Fruit fly (Drosophila melanogaster): Measurements from ENCODE around the gene CG11889.

DNA sequence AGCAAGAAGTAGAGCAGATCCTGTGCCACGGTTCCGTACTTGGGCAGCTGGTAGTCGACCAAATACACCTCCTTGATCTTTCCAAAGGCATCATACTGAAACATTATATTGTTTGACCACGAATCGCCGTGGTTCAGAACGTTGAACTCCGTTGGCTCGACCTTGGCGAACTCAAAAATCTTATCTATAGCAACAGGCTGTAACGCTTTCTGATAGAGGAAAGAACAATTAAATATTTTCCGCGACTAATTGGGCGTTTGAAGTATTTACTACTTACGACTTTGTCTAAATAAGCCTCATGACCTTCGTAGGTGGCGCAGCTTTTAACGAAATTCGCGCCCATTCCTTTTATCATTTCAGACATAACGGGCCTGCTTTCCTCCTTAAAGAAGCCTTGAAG is 51.7 kb downstream of the CG11889 start:
- TF ChIP-seq pum (GFP tag; optimal IDR thresholded peaks at IDR 0.05) (no peak), Sox102F (GFP tag; optimal IDR thresholded peaks at IDR 0.05) (no peak), gcm (GFP tag; optimal IDR thresholded peaks at IDR 0.05) (no peak), ttk (GFP tag; IDR thresholded peaks at IDR 0.05) (no peak), CG16815 (GFP tag; optimal IDR thresholded peaks at IDR 0.05) (no peak), sna (GFP tag; IDR thresholded peaks at IDR 0.05; ENCODE audit: partially characterized antibody) (no peak), CG1792 (GFP tag; optimal IDR thresholded peaks at IDR 0.05) (no peak), gfzf (GFP tag; optimal IDR thresholded peaks at IDR 0.05) (no peak), ato (GFP tag; IDR thresholded peaks at IDR 0.05; ENCODE audit: partially characterized antibody) (no peak), Nf-YB (GFP tag; optimal IDR thresholded peaks at IDR 0.05) (no peak)
